Worm (Caenorhabditis elegans) whole organism, young adult: Measurements from ENCODE around the gene got-2.2.

Experiments used
- B0019.2 ChIP-seq: fragments of 200-800 bp; sonication (Bioruptor generic); conservative IDR thresholded peaks from 2 replicates; pipeline ENCODE4 v1.3.6; 2022; ENCODE audit warnings: missing genetic modification reagents, missing genetic modification characterization, missing compliant biosample characterization
- B0035.1 ChIP-seq: sonication (generic microtip); optimal IDR thresholded peaks from 2 replicates; lab custom pipeline; 2016; ENCODE audit warnings: missing genetic modification characterization, mild to moderate bottlenecking, missing compliant biosample characterization, missing genotype, missing genetic modification reagents
- C17E4.6 ChIP-seq: fragments of 200-800 bp; sonication (Bioruptor generic); IDR thresholded peaks from 2 replicates; pipeline ENCODE4 v1.3.6; 2022; ENCODE audit warnings: missing genetic modification reagents, missing genetic modification characterization, missing compliant biosample characterization
- F55B11.4 ChIP-seq: sonication (generic microtip); optimal IDR thresholded peaks from 2 replicates; lab custom pipeline; 2016; ENCODE audit warnings: missing compliant biosample characterization, missing genetic modification characterization, borderline replicate concordance; ENCODE audit not compliant: insufficient read depth
- F57A8.1 ChIP-seq: fragments of 200-800 bp; sonication (Bioruptor generic); optimal IDR thresholded peaks from 2 replicates; lab custom pipeline; 2018; ENCODE audit warnings: mild to moderate bottlenecking, missing genetic modification characterization, moderate library complexity, missing compliant biosample characterization
- F57C9.4 ChIP-seq: sonication (generic microtip); optimal IDR thresholded peaks from 2 replicates; lab custom pipeline; 2017; ENCODE audit warnings: mild to moderate bottlenecking, missing genetic modification characterization, missing compliant biosample characterization
- T07F8.4 ChIP-seq: sonication (generic microtip); optimal IDR thresholded peaks from 2 replicates; lab custom pipeline; 2016; ENCODE audit warnings: mild to moderate bottlenecking, missing genetic modification characterization, moderate library complexity, missing compliant biosample characterization
- Y53F4B.3 ChIP-seq: fragments of 200-800 bp; sonication (Bioruptor generic); IDR thresholded peaks from 2 replicates; pipeline ENCODE4 v1.3.6; 2022; ENCODE audit warnings: missing genetic modification reagents, missing genetic modification characterization, missing compliant biosample characterization
- Y95B8A.8 ChIP-seq: fragments of 200-800 bp; sonication (Bioruptor generic); IDR thresholded peaks from 2 replicates; pipeline ENCODE4 v1.3.6; 2022; ENCODE audit warnings: missing genetic modification reagents, missing genetic modification characterization, missing compliant biosample characterization
- ZK185.1 ChIP-seq: sonication (generic microtip); optimal IDR thresholded peaks from 2 replicates; lab custom pipeline; 2016; ENCODE audit warnings: mild to moderate bottlenecking, missing genetic modification characterization, missing compliant biosample characterization; ENCODE audit not compliant: poor library complexity, severe bottlenecking
- aptf-2 ChIP-seq: fragments of 200-800 bp; sonication (Bioruptor generic); conservative IDR thresholded peaks from 2 replicates; pipeline ENCODE4 v1.3.6; 2022; ENCODE audit warnings: missing genetic modification reagents, missing genetic modification characterization, missing compliant biosample characterization
- aptf-3 ChIP-seq: fragments of 200-800 bp; sonication (Bioruptor generic); IDR thresholded peaks from 2 replicates; pipeline ENCODE4 v1.3.6; 2022; ENCODE audit warnings: missing genetic modification characterization, missing compliant biosample characterization
- ccch-3 ChIP-seq: fragments of 200-800 bp; sonication (Bioruptor generic); optimal IDR thresholded peaks from 2 replicates; lab custom pipeline; 2018; ENCODE audit warnings: mild to moderate bottlenecking, missing genetic modification characterization, missing compliant biosample characterization
- cebp-1 ChIP-seq, 2 experiments: fragments of 200-800 bp in 1 of 2; sonication (Bioruptor generic) in 1 of 2; sonication (generic microtip) in 1 of 2; IDR thresholded peaks in 1 of 2; optimal IDR thresholded peaks in 1 of 2; 2 replicates each; pipeline versions ENCODE4 v1.3.6 to Lab custom; 2017 to 2022; ENCODE audit warnings: missing compliant biosample characterization in 2 of 2, missing genetic modification characterization in 2 of 2, mild to moderate bottlenecking in 1 of 2, missing genetic modification reagents in 1 of 2, moderate library complexity in 1 of 2
- cebp-2 ChIP-seq: fragments of 200-800 bp; sonication (Bioruptor generic); IDR thresholded peaks from 2 replicates; pipeline ENCODE4 v1.3.6; 2022; ENCODE audit warnings: missing genetic modification characterization, missing compliant biosample characterization
- ceh-27 ChIP-seq: fragments of 200-800 bp; sonication (Bioruptor generic); optimal IDR thresholded peaks from 2 replicates; lab custom pipeline; 2018; ENCODE audit warnings: mild to moderate bottlenecking, missing genetic modification characterization, moderate library complexity, missing compliant biosample characterization
- dox-1 ChIP-seq: fragments of 200-800 bp; sonication (Bioruptor generic); IDR thresholded peaks from 2 replicates; pipeline ENCODE4 v1.3.6; 2022; ENCODE audit warnings: missing genetic modification reagents, missing genetic modification characterization, missing compliant biosample characterization
- dpff-1 ChIP-seq: sonication (generic microtip); optimal IDR thresholded peaks from 2 replicates; lab custom pipeline; 2017; ENCODE audit warnings: mild to moderate bottlenecking, missing genetic modification characterization, missing compliant biosample characterization
- egl-44 ChIP-seq: fragments of 200-800 bp; sonication (Bioruptor generic); IDR thresholded peaks from 2 replicates; pipeline ENCODE4 v1.3.6; 2022; ENCODE audit warnings: missing genetic modification reagents, missing genetic modification characterization, missing compliant biosample characterization
- ets-4 ChIP-seq: fragments of 200-800 bp; sonication (Bioruptor generic); optimal IDR thresholded peaks from 2 replicates; lab custom pipeline; 2018; ENCODE audit warnings: mild to moderate bottlenecking, missing genetic modification characterization, missing compliant biosample characterization
- gei-17 ChIP-seq: fragments of 200-800 bp; sonication (Bioruptor generic); optimal IDR thresholded peaks from 2 replicates; lab custom pipeline; 2018; ENCODE audit warnings: mild to moderate bottlenecking, missing genetic modification characterization, missing compliant biosample characterization
- hmg-20 ChIP-seq: fragments of 200-800 bp; sonication (Bioruptor generic); IDR thresholded peaks from 2 replicates; pipeline ENCODE4 v1.3.6; 2022; ENCODE audit warnings: missing genetic modification reagents, missing genetic modification characterization, missing compliant biosample characterization
- hrde-1 ChIP-seq: sonication (generic microtip); optimal IDR thresholded peaks from 2 replicates; lab custom pipeline; 2016; ENCODE audit warnings: missing genetic modification characterization, mild to moderate bottlenecking, missing compliant biosample characterization, moderate library complexity, missing genotype, missing genetic modification reagents, borderline replicate concordance
- lag-1 ChIP-seq: fragments of 200-800 bp; sonication (Bioruptor generic); IDR thresholded peaks from 2 replicates; pipeline ENCODE4 v1.3.6; 2022; ENCODE audit warnings: missing genetic modification reagents, missing genetic modification characterization, missing compliant biosample characterization
- let-526 ChIP-seq: fragments of 200-800 bp; sonication (Bioruptor generic); IDR thresholded peaks from 2 replicates; pipeline ENCODE4 v1.3.6; 2022; ENCODE audit warnings: missing genetic modification reagents, missing genetic modification characterization, missing compliant biosample characterization
- lin-35 ChIP-seq, 3 experiments: fragments of 150-350 bp in 2 of 3; sonication (generic microtip) in 1 of 3; optimal IDR thresholded peaks; 2 replicates each; lab custom pipeline; 2014 to 2018; ENCODE audit warnings: missing biosample characterization in 3 of 3, missing genetic modification characterization in 3 of 3, missing genetic modification reagents in 3 of 3
- lin-40 ChIP-seq: sonication (generic microtip); optimal IDR thresholded peaks from 2 replicates; lab custom pipeline; 2016; ENCODE audit warnings: missing genetic modification characterization, mild to moderate bottlenecking, missing compliant biosample characterization, missing genotype, missing genetic modification reagents
- lin-54 ChIP-seq: fragments of 200-800 bp; sonication (Bioruptor generic); optimal IDR thresholded peaks from 2 replicates; lab custom pipeline; 2018; ENCODE audit warnings: mild to moderate bottlenecking, missing genetic modification characterization, missing compliant biosample characterization
- lir-1 ChIP-seq: fragments of 200-800 bp; sonication (Bioruptor generic); conservative IDR thresholded peaks from 2 replicates; pipeline ENCODE4 v1.3.6; 2022; ENCODE audit warnings: missing genetic modification reagents, missing genetic modification characterization, missing compliant biosample characterization
- madf-6 ChIP-seq: fragments of 200-800 bp; sonication (Bioruptor generic); IDR thresholded peaks from 2 replicates; pipeline ENCODE4 v1.3.6; 2022; ENCODE audit warnings: missing genetic modification reagents, missing genetic modification characterization, missing compliant biosample characterization
- mel-28 ChIP-seq: sonication (generic microtip); optimal IDR thresholded peaks from 2 replicates; lab custom pipeline; 2016; ENCODE audit warnings: borderline replicate concordance, mild to moderate bottlenecking, missing genetic modification characterization, missing compliant biosample characterization
- nfya-1 ChIP-seq: sonication (generic microtip); optimal IDR thresholded peaks from 2 replicates; lab custom pipeline; 2017; ENCODE audit warnings: antibody characterized with exemption, missing compliant biosample characterization, missing genetic modification characterization, borderline replicate concordance; ENCODE audit not compliant: insufficient read depth
- nhr-80 ChIP-seq: sonication (generic microtip); optimal IDR thresholded peaks from 2 replicates; lab custom pipeline; 2016; ENCODE audit warnings: missing genetic modification characterization, missing compliant biosample characterization
- pha-4 ChIP-seq: fragments of 150-350 bp; sonication (generic microtip); optimal IDR thresholded peaks from 2 replicates; lab custom pipeline; 2014; ENCODE audit warnings: missing biosample characterization, missing genetic modification reagents, missing genetic modification characterization
- rcor-1 ChIP-seq: fragments of 200-800 bp; sonication (Bioruptor generic); IDR thresholded peaks from 2 replicates; pipeline ENCODE4 v1.3.6; 2022; ENCODE audit warnings: missing genetic modification reagents, missing genetic modification characterization, missing compliant biosample characterization
- sea-2 ChIP-seq: fragments of 200-800 bp; sonication (Bioruptor generic); IDR thresholded peaks from 2 replicates; pipeline ENCODE4 v1.3.6; 2022; ENCODE audit warnings: missing genetic modification characterization, missing compliant biosample characterization
- snpc-4 ChIP-seq, 5 experiments: fragments of 150-350 bp in 1 of 5; sonication (generic microtip) in 4 of 5; optimal IDR thresholded peaks; 2 replicates each; lab custom pipeline; 2014 to 2018; ENCODE audit warnings: missing genetic modification characterization in 5 of 5, missing biosample characterization in 3 of 5, antibody characterized with exemption in 2 of 5, mild to moderate bottlenecking in 2 of 5, missing compliant biosample characterization in 2 of 5, missing genotype in 2 of 5, moderate library complexity in 2 of 5, missing genetic modification reagents in 1 of 5
- tbx-9 ChIP-seq: sonication (generic microtip); optimal IDR thresholded peaks from 2 replicates; lab custom pipeline; 2016; ENCODE audit warnings: borderline replicate concordance, missing genetic modification characterization, inconsistent platforms, missing compliant biosample characterization
- unc-130 ChIP-seq: sonication (generic microtip); optimal IDR thresholded peaks from 2 replicates; lab custom pipeline; 2016; ENCODE audit warnings: missing genetic modification reagents, missing genetic modification characterization, missing compliant biosample characterization
- unc-62 ChIP-seq: fragments of 150-350 bp; optimal IDR thresholded peaks from 2 replicates; lab custom pipeline; 2014; ENCODE audit warnings: missing biosample characterization, missing genetic modification reagents, missing genetic modification characterization
- ztf-26 ChIP-seq: sonication (generic microtip); optimal IDR thresholded peaks from 2 replicates; lab custom pipeline; 2017; ENCODE audit warnings: missing genetic modification characterization, missing compliant biosample characterization
- ztf-28 ChIP-seq: fragments of 200-800 bp; sonication (Bioruptor generic); IDR thresholded peaks from 2 replicates; pipeline ENCODE4 v1.3.6; 2022; ENCODE audit warnings: missing genetic modification reagents, missing genetic modification characterization, missing compliant biosample characterization

got-2.2 gene

DNA sequence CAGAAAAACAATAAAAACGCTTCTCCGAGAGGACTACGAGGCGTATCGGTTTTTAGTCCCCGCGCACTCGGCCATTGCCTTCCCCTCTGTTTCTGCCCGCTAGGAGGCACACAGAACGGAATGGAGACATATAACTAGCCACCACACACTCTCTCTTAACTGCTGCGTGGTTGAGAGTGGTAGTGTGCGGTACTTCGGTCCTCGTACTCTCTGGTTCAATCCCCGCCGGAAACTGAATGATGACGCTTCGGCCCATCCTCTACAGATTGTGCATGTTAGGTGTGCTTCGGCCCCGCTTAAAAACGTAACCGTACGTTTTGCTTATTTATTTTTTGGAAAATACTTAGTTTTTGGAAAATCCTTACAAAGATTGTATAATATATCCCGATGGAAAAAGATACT, 33.1 kb upstream of the got-2.2 start, which contains the start of gene T13C5.6 (continued):
- TF ChIP-seq lin-35 (GFP tag; optimal IDR thresholded peaks at IDR 0.05; lab: Kevin White, UChicago) (peak in 1 of 3 experiments; percentile 58), mel-28 (tag; lab: Kevin White, UChicago) (peak; percentile 70), aptf-3 (GFP tag; lab: Robert Waterston, UW) (peak; percentile 66; the same call in 1 of the 2 replicates), ZK185.1 (tag; lab: Kevin White, UChicago) (peak; percentile 97), pha-4 (tag; lab: Kevin White, UChicago) (no peak), sea-2 (GFP tag; lab: Robert Waterston, UW) (no peak), F57C9.4 (tag; lab: Kevin White, UChicago) (peak; percentile 91), hmg-20 (GFP tag; lab: Robert Waterston, UW) (peak; percentile 85), ztf-28 (GFP tag; lab: Robert Waterston, UW) (0 out of 2 replicates have a peak, but pooled peaks have one; percentile 44), snpc-4 (GFP tag; optimal IDR thresholded peaks at IDR 0.05; lab: Kevin White, UChicago) (no peak), snpc-4 (tag; optimal IDR thresholded peaks at IDR 0.05; lab: Kevin White, UChicago) (peak in 2 of 4 experiments; percentile 71 to 81), let-526 (GFP tag; lab: Robert Waterston, UW) (peak; percentile 87; the same call in 1 of the 2 replicates), rcor-1 (peak; percentile 89), nfya-1 (tag; lab: Kevin White, UChicago) (no peak), tbx-9 (peak; percentile 74), lag-1 (GFP tag; lab: Robert Waterston, UW) (no peak), ets-4 (GFP tag; lab: Kevin White, UChicago) (peak; percentile 90), B0019.2 (GFP tag; lab: Robert Waterston, UW) (no peak), dpff-1 (peak; percentile 2), lin-40 (tag; lab: Kevin White, UChicago) (peak; percentile 93), B0035.1 (tag; lab: Kevin White, UChicago) (peak; percentile 88), nhr-80 (tag; lab: Kevin White, UChicago) (peak; percentile 82), lin-54 (GFP tag; lab: Kevin White, UChicago) (peak; percentile 69), C17E4.6 (peak; percentile 26; the same call in 1 of the 2 replicates), Y95B8A.8 (GFP tag; lab: Robert Waterston, UW) (0 out of 2 replicates have a peak, but pooled peaks have one; percentile 48), F55B11.4 (no peak), gei-17 (GFP tag; lab: Kevin White, UChicago) (peak; percentile 87), unc-62 (GFP tag; lab: Kevin White, UChicago) (no peak), cebp-1 (GFP tag; IDR thresholded peaks at IDR 0.05; lab: Robert Waterston, UW) (peak; percentile 74), cebp-1 (tag; optimal IDR thresholded peaks at IDR 0.05; lab: Kevin White, UChicago) (peak; percentile 91), dox-1 (GFP tag; lab: Robert Waterston, UW) (peak; percentile 93), ztf-26 (peak; percentile 80), cebp-2 (peak; percentile 93), unc-130 (GFP tag; lab: Kevin White, UChicago) (peak; percentile 76), hrde-1 (tag; lab: Kevin White, UChicago) (peak; percentile 76), T07F8.4 (tag; lab: Kevin White, UChicago) (peak; percentile 83), madf-6 (peak; percentile 55; the same call in 1 of the 2 replicates), F57A8.1 (GFP tag; lab: Kevin White, UChicago) (peak; percentile 77), egl-44 (GFP tag; lab: Robert Waterston, UW) (peak; percentile 88), ceh-27 (GFP tag; lab: Kevin White, UChicago) (peak; percentile 97), ccch-3 (peak; percentile 63), lir-1 (GFP tag; lab: Robert Waterston, UW) (peak; percentile 81), aptf-2 (peak; percentile 83), Y53F4B.3 (GFP tag; lab: Robert Waterston, UW) (no peak)
- TF ChIP-seq, all 124 proteins: peak for 101
